Worm (Caenorhabditis elegans): Measurements from ENCODE around the gene nas-28.

DNA sequence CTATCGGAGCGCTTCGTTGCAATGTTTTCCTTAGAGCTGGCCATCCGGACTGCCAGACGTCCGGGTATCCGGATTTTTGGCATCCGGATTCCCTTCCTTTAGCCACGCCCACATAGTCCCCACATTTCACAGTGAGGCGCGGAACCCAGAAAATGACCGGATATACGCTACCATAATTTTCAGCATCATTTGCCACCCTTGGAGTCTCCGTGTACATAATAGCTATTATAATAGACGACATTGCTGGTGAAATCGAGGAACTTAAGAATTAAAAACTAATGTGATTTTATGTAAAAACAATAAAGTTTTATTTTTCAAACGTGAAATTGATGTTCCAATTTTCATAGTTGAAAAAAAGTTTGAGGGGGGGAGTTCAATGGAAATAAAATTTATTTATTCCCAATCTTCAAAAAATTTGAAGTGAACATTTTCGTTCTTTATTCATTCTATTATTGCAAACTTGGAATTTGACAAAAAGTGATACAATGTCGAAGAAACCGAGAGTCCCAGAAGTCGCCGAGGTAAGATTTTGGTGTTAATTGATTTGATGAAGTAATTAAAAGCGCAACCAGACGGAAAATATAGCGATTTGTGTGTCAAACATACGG lies 27.3 kb upstream of the nas-28 start:
- no peak for TF ChIP-seq mep-1 (tag; optimal IDR thresholded peaks at IDR 0.05)
- TF ChIP-seq nhr-28 (tag; optimal IDR thresholded peaks at IDR 0.05): no peak
- no peak for TF ChIP-seq nhr-76 (tag; optimal IDR thresholded peaks at IDR 0.05)
- no peak for TF ChIP-seq lin-13 (tag; optimal IDR thresholded peaks at IDR 0.05)
- no peak for TF ChIP-seq ces-1 (GFP tag; optimal IDR thresholded peaks at IDR 0.05)
- no peak for TF ChIP-seq elt-1 (tag; optimal IDR thresholded peaks at IDR 0.05; ENCODE audit: borderline replicate concordance, insufficient read depth)
- no peak for TF ChIP-seq mls-2 (tag; optimal IDR thresholded peaks at IDR 0.05)
- TF ChIP-seq nhr-237 (tag; optimal IDR thresholded peaks at IDR 0.05): no peak
- TF ChIP-seq lsy-2 (tag; optimal IDR thresholded peaks at IDR 0.05): no peak
- TF ChIP-seq unc-62 (GFP tag; optimal IDR thresholded peaks at IDR 0.05): no peak
- no peak for TF ChIP-seq unc-39 (tag; optimal IDR thresholded peaks at IDR 0.05)

Measured in whole organism, mixed stage, embryonic.